Fruit fly (Drosophila melanogaster) whole organism, pupa: ENCODE results near the gene VhaM9.7-d.
A peak's percentile ranks its signal among the peaks of the same experiment; 100 is the strongest.

Experiments used
- CG10348 ChIP-seq: fragments of 200-800 bp; sonication (Bioruptor generic); IDR thresholded peaks from 2 replicates; pipeline ENCODE4 v1.3.6; 2022; ENCODE audit warnings: missing biosample characterization, missing genetic modification characterization
- CG12605 ChIP-seq: fragments of 200-800 bp; sonication (Bioruptor generic); IDR thresholded peaks from 2 replicates; pipeline ENCODE4 v1.3.6; 2022; ENCODE audit warnings: missing biosample characterization, missing genetic modification characterization
- CG13204 ChIP-seq: fragments of 200-800 bp; sonication (Bioruptor generic); optimal IDR thresholded peaks from 2 replicates; lab custom pipeline; 2018; ENCODE audit warnings: missing biosample characterization, mild to moderate bottlenecking, missing genetic modification characterization, moderate library complexity
- CG14655 ChIP-seq: fragments of 200-800 bp; sonication (Bioruptor generic); optimal IDR thresholded peaks from 3 replicates; lab custom pipeline; 2017; ENCODE audit warnings: mild to moderate bottlenecking, missing biosample characterization, missing genetic modification reagents, missing genetic modification characterization
- CG15710 ChIP-seq: fragments of 200-800 bp; sonication (Bioruptor generic); optimal IDR thresholded peaks from 2 replicates; lab custom pipeline; 2018; ENCODE audit warnings: missing biosample characterization, mild to moderate bottlenecking, missing genetic modification characterization, moderate library complexity
- CG17806 ChIP-seq: fragments of 200-800 bp; sonication (Bioruptor generic); optimal IDR thresholded peaks from 2 replicates; lab custom pipeline; 2018; ENCODE audit warnings: missing biosample characterization, mild to moderate bottlenecking, missing genetic modification characterization, moderate library complexity
- CG32121 ChIP-seq: fragments of 200-800 bp; sonication (Bioruptor generic); IDR thresholded peaks from 2 replicates; pipeline ENCODE4 v1.3.6; 2022; ENCODE audit warnings: missing biosample characterization, missing genetic modification characterization
- CG34367 ChIP-seq: fragments of 200-800 bp; sonication (Bioruptor generic); optimal IDR thresholded peaks from 2 replicates; lab custom pipeline; 2018; ENCODE audit warnings: missing biosample characterization, mild to moderate bottlenecking, missing genetic modification characterization
- CG4496 ChIP-seq: fragments of 200-800 bp; sonication (Bioruptor generic); IDR thresholded peaks from 3 replicates; pipeline ENCODE4 v1.3.6; 2022; ENCODE audit warnings: missing biosample characterization, missing genetic modification characterization
- CG8159 ChIP-seq: fragments of 200-800 bp; sonication (Bioruptor generic); optimal IDR thresholded peaks from 3 replicates; lab custom pipeline; 2018; ENCODE audit warnings: missing biosample characterization, mild to moderate bottlenecking, missing genetic modification characterization, moderate library complexity
- CG8301 ChIP-seq: fragments of 200-800 bp; sonication (Bioruptor generic); optimal IDR thresholded peaks from 2 replicates; lab custom pipeline; 2018; ENCODE audit warnings: missing biosample characterization, mild to moderate bottlenecking, missing genetic modification characterization
- CG9948 ChIP-seq: fragments of 200-800 bp; sonication (Bioruptor generic); optimal IDR thresholded peaks from 2 replicates; lab custom pipeline; 2018; ENCODE audit warnings: missing biosample characterization, mild to moderate bottlenecking, missing genetic modification characterization, moderate library complexity
- D1 ChIP-seq: fragments of 200-800 bp; sonication (Bioruptor generic); optimal IDR thresholded peaks from 2 replicates; lab custom pipeline; 2018; ENCODE audit warnings: missing biosample characterization, mild to moderate bottlenecking, missing genetic modification characterization, moderate library complexity
- EcR ChIP-seq: fragments of 200-800 bp; sonication (Bioruptor generic); optimal IDR thresholded peaks from 3 replicates; lab custom pipeline; 2019; ENCODE audit warnings: missing biosample characterization, missing genetic modification characterization, mild to moderate bottlenecking, moderate library complexity, missing genetic modification reagents
- Ets98B ChIP-seq: fragments of 200-800 bp; sonication (Bioruptor generic); IDR thresholded peaks from 2 replicates; pipeline ENCODE4 v1.3.6; 2022; ENCODE audit warnings: missing biosample characterization, missing genetic modification characterization
- Pif1A ChIP-seq: fragments of 200-800 bp; sonication (Bioruptor generic); optimal IDR thresholded peaks from 3 replicates; lab custom pipeline; 2016; ENCODE audit warnings: missing biosample characterization, missing genetic modification characterization
- Pif1B ChIP-seq: fragments of 200-800 bp; sonication (Bioruptor generic); optimal IDR thresholded peaks from 3 replicates; lab custom pipeline; 2016; ENCODE audit warnings: missing biosample characterization, missing genetic modification characterization
- Snoo ChIP-seq: fragments of 200-800 bp; sonication (Bioruptor generic); optimal IDR thresholded peaks from 3 replicates; lab custom pipeline; 2017; ENCODE audit warnings: missing biosample characterization, mild to moderate bottlenecking, missing genetic modification characterization, inconsistent platforms
- fd96Ca ChIP-seq: fragments of 200-800 bp; sonication (Bioruptor generic); IDR thresholded peaks from 3 replicates; pipeline ENCODE4 v1.3.6; 2022; ENCODE audit warnings: missing biosample characterization, missing genetic modification characterization
- gl ChIP-seq: fragments of 200-800 bp; sonication (Bioruptor generic); optimal IDR thresholded peaks from 2 replicates; lab custom pipeline; 2018; ENCODE audit warnings: missing biosample characterization, mild to moderate bottlenecking, missing genetic modification characterization
- rn ChIP-seq: fragments of 200-800 bp; sonication (Bioruptor generic); IDR thresholded peaks from 2 replicates; pipeline ENCODE4 v1.3.6; 2022; ENCODE audit warnings: missing biosample characterization, missing genetic modification characterization

The VhaM9.7-d gene

dm6 chr3R:16996059-16996959, 21.3 kb downstream of the VhaM9.7-d start, which contains the start of the genes EMC2A and CG3534:
TSS of gene EMC2A (minus strand) at chr3R:16996071.
TSS of gene CG3534 (plus strand) at chr3R:16996446.
- no peak for TF ChIP-seq fd96Ca
- peak; percentile 3 for TF ChIP-seq CG9948 (tag; lab: Kevin White, UChicago)
- no peak for TF ChIP-seq CG17806 (tag; lab: Kevin White, UChicago)
- peak; percentile 26 for TF ChIP-seq CG8159
- peak; percentile 26 for TF ChIP-seq Snoo
- 0 out of 3 replicates have a peak, but pooled peaks have one; percentile 9 for TF ChIP-seq CG4496 (GFP tag; lab: Robert Waterston, UW)
- no peak for TF ChIP-seq Pif1B (GFP tag; lab: Kevin White, UChicago)

- TF ChIP-seq EcR (GFP tag; lab: Kevin White, UChicago) (peak; percentile 82), gl (tag; lab: Kevin White, UChicago) (peak; percentile 35), CG4496 (GFP tag; lab: Robert Waterston, UW) (0 out of 3 replicates have a peak, but pooled peaks have one; percentile 8), Snoo (no peak), CG12605 (GFP tag; lab: Robert Waterston, UW) (no peak), CG8159 (peak; percentile 37)
- TF ChIP-seq, all 21 proteins: peak for 4
Measured at dm6 chr3R:17002218-17003110, 27.5 kb downstream of the VhaM9.7-d start, which contains the start of the genes Sf3a1 and Irc. TSS of gene Sf3a1 (minus strand) at chr3R:17002355. TSS of gene Irc (plus strand) at chr3R:17002875.

- no peak for TF ChIP-seq CG12605 (GFP tag; lab: Robert Waterston, UW)
- no peak for TF ChIP-seq rn
- TF ChIP-seq gl (tag; lab: Kevin White, UChicago), result no peak
- TF ChIP-seq CG32121, result no peak
- no peak for TF ChIP-seq EcR (GFP tag; lab: Kevin White, UChicago)
Measured at dm6 chr3R:17003468-17003867, 28.5 kb downstream of the VhaM9.7-d start.

dm6 chr3R:17007336-17007735, 32.3 kb downstream of the VhaM9.7-d start:
- no peak for TF ChIP-seq Ets98B (GFP tag; lab: Robert Waterston, UW)
- no peak for TF ChIP-seq CG10348 (GFP tag; lab: Robert Waterston, UW)
- no peak for TF ChIP-seq CG32121
- TF ChIP-seq CG17806 (tag; lab: Kevin White, UChicago), result no peak
- no peak for TF ChIP-seq CG12605 (GFP tag; lab: Robert Waterston, UW)
- TF ChIP-seq Snoo, result no peak
- no peak for TF ChIP-seq fd96Ca
- no peak for TF ChIP-seq CG13204 (GFP tag; lab: Kevin White, UChicago)
- no peak for TF ChIP-seq Pif1B (GFP tag; lab: Kevin White, UChicago)
- TF ChIP-seq EcR (GFP tag; lab: Kevin White, UChicago), result no peak

- no peak for TF ChIP-seq CG15710 (tag; lab: Kevin White, UChicago)
- TF ChIP-seq Pif1A (GFP tag; lab: Kevin White, UChicago), result no peak
- TF ChIP-seq CG34367, result no peak
- no peak for TF ChIP-seq CG12605 (GFP tag; lab: Robert Waterston, UW)
- TF ChIP-seq gl (tag; lab: Kevin White, UChicago), result no peak
- no peak for TF ChIP-seq CG8159
- TF ChIP-seq EcR (GFP tag; lab: Kevin White, UChicago), result peak; percentile 31
- TF ChIP-seq, all 21 proteins: peak for 1
Measured at dm6 chr3R:17008018-17008674, 33.1 kb downstream of the VhaM9.7-d start, which contains the start of gene CG8907. TSS of gene CG8907 (plus strand) at chr3R:17008269.

- TF ChIP-seq CG15710 (tag; lab: Kevin White, UChicago) (no peak), CG34367 (no peak), CG13204 (GFP tag; lab: Kevin White, UChicago) (no peak), Snoo (no peak), CG10348 (GFP tag; lab: Robert Waterston, UW) (no peak), EcR (GFP tag; lab: Kevin White, UChicago) (no peak), CG9948 (tag; lab: Kevin White, UChicago) (no peak), rn (no peak), Ets98B (GFP tag; lab: Robert Waterston, UW) (no peak), gl (tag; lab: Kevin White, UChicago) (no peak), Pif1A (GFP tag; lab: Kevin White, UChicago) (no peak), CG12605 (GFP tag; lab: Robert Waterston, UW) (no peak), CG8301 (tag; lab: Kevin White, UChicago) (no peak), CG8159 (no peak), CG17806 (tag; lab: Kevin White, UChicago) (no peak), CG32121 (no peak), CG14655 (GFP tag; lab: Kevin White, UChicago) (no peak), CG4496 (GFP tag; lab: Robert Waterston, UW) (no peak), D1 (no peak)
Measured at dm6 chr3R:17008675-17009022, 33.6 kb downstream of the VhaM9.7-d start.
